Worm (Caenorhabditis elegans): ENCODE measurements around the gene srx-95.

ce11 chrII:6800104-6800711, 45.6 kb upstream of the srx-95 start, which contains the start of gene F31E8.4:
- TF ChIP-seq nhr-11 (tag; optimal IDR thresholded peaks at IDR 0.05) (no peak), ceh-82 (tag; optimal IDR thresholded peaks at IDR 0.05) (no peak), F13H6.1 (tag; optimal IDR thresholded peaks at IDR 0.05) (no peak), alr-1 (tag; optimal IDR thresholded peaks at IDR 0.05) (no peak), R02D3.7 (tag; optimal IDR thresholded peaks at IDR 0.05) (no peak), ztf-4 (tag; optimal IDR thresholded peaks at IDR 0.05) (no peak), mab-5 (tag; optimal IDR thresholded peaks at IDR 0.05) (no peak), skn-1 (tag; optimal IDR thresholded peaks at IDR 0.05) (no peak), nhr-237 (tag; optimal IDR thresholded peaks at IDR 0.05) (no peak), lsy-2 (tag; optimal IDR thresholded peaks at IDR 0.05) (no peak), mdl-1 (tag; optimal IDR thresholded peaks at IDR 0.05) (no peak), unc-62 (GFP tag; optimal IDR thresholded peaks at IDR 0.05) (no peak), nhr-12 (tag; optimal IDR thresholded peaks at IDR 0.05) (no peak)
